Worm (Caenorhabditis elegans) whole organism, L4 larva: ENCODE measurements around the gene F42G2.2.

ENCODE experiments used
- F10B5.3 ChIP-seq: sonication (generic microtip); optimal IDR thresholded peaks from 2 replicates; lab custom pipeline; 2016; ENCODE audit warnings: mild to moderate bottlenecking, missing genetic modification characterization, missing compliant biosample characterization
- F26F4.8 ChIP-seq: fragments of 200-800 bp; sonication (Bioruptor generic); conservative IDR thresholded peaks from 2 replicates; pipeline ENCODE4 v1.3.6; 2022; ENCODE audit warnings: missing genetic modification characterization, missing compliant biosample characterization
- F37D6.2 ChIP-seq: sonication (generic microtip); optimal IDR thresholded peaks from 2 replicates; lab custom pipeline; 2016; ENCODE audit warnings: mild to moderate bottlenecking, missing genetic modification characterization, missing compliant biosample characterization
- F44E2.7 ChIP-seq: fragments of 200-800 bp; sonication (Bioruptor generic); IDR thresholded peaks from 2 replicates; pipeline ENCODE4 v2.1.2; 2022; ENCODE audit warnings: missing genetic modification characterization, missing compliant biosample characterization
- T20F7.1 ChIP-seq: fragments of 200-800 bp; sonication (Bioruptor generic); optimal IDR thresholded peaks from 2 replicates; lab custom pipeline; 2018; ENCODE audit warnings: mild to moderate bottlenecking, missing genetic modification characterization, missing compliant biosample characterization
- T26A8.4 ChIP-seq: fragments of 200-800 bp; sonication (Bioruptor generic); IDR thresholded peaks from 2 replicates; pipeline ENCODE4 v1.3.6; 2022; ENCODE audit warnings: missing genetic modification characterization, missing compliant biosample characterization
- Y105C5A.15 ChIP-seq: fragments of 200-800 bp; sonication (Bioruptor generic); IDR thresholded peaks from 2 replicates; pipeline ENCODE4 v1.3.6; 2022; ENCODE audit warnings: missing genetic modification characterization, missing compliant biosample characterization
- ZK337.2 ChIP-seq: fragments of 200-800 bp; sonication (Bioruptor generic); IDR thresholded peaks from 2 replicates; pipeline ENCODE4 v1.3.6; 2022; ENCODE audit warnings: missing genetic modification reagents, missing genetic modification characterization, missing compliant biosample characterization
- aha-1 ChIP-seq: fragments of 150-350 bp; peaks from one replicate; lab custom pipeline; 2014; ENCODE audit warnings: missing biosample characterization, missing genetic modification characterization
- ceh-28 ChIP-seq: fragments of 150-350 bp; optimal IDR thresholded peaks from 2 replicates; lab custom pipeline; 2014; ENCODE audit warnings: missing biosample characterization, missing genetic modification reagents, missing genetic modification characterization
- dmd-8 ChIP-seq: fragments of 200-800 bp; sonication (Bioruptor generic); IDR thresholded peaks from 2 replicates; pipeline ENCODE4 v1.3.6; 2022; ENCODE audit warnings: missing genetic modification characterization, missing compliant biosample characterization
- hlh-11 ChIP-seq: fragments of 200-800 bp; sonication (Bioruptor generic); optimal IDR thresholded peaks from 2 replicates; lab custom pipeline; 2018; ENCODE audit warnings: mild to moderate bottlenecking, missing genetic modification characterization, missing compliant biosample characterization
- hlh-30 ChIP-seq: sonication (generic microtip); optimal IDR thresholded peaks from 2 replicates; lab custom pipeline; 2017; ENCODE audit warnings: antibody characterized with exemption, mild to moderate bottlenecking, missing genetic modification characterization, missing compliant biosample characterization; ENCODE audit not compliant: insufficient read depth
- lin-15B ChIP-seq: fragments of 150-350 bp; sonication (generic microtip); optimal IDR thresholded peaks from 3 replicates; lab custom pipeline; 2014; ENCODE audit warnings: missing biosample characterization, missing genetic modification characterization
- lin-29 ChIP-seq: fragments of 200-800 bp; sonication (Bioruptor generic); IDR thresholded peaks from 2 replicates; pipeline ENCODE4 v1.3.6; 2022; ENCODE audit warnings: missing genetic modification reagents, missing genetic modification characterization, missing compliant biosample characterization
- lin-38 ChIP-seq: fragments of 200-800 bp; sonication (Bioruptor generic); IDR thresholded peaks from 2 replicates; pipeline ENCODE4 v1.3.6; 2022; ENCODE audit warnings: missing genetic modification reagents, missing genetic modification characterization, missing compliant biosample characterization
- madf-5 ChIP-seq, 2 experiments: fragments of 200-800 bp; sonication (Bioruptor generic); IDR thresholded peaks; 2 replicates each; pipeline ENCODE4 v1.3.6; 2022; ENCODE audit warnings: missing compliant biosample characterization in 2 of 2, missing genetic modification characterization in 2 of 2
- mdl-1 ChIP-seq, 2 experiments: fragments of 150-350 bp in 1 of 2; sonication (generic microtip) in 1 of 2; optimal IDR thresholded peaks; 2 replicates each; lab custom pipeline; 2014 to 2017; ENCODE audit warnings: missing biosample characterization in 2 of 2, missing genetic modification characterization in 2 of 2
- mep-1 ChIP-seq: fragments of 150-350 bp; sonication (generic microtip); optimal IDR thresholded peaks from 3 replicates; lab custom pipeline; 2014; ENCODE audit warnings: missing biosample characterization, missing genetic modification characterization
- mxl-2 ChIP-seq: fragments of 200-800 bp; sonication (Bioruptor generic); conservative IDR thresholded peaks from 2 replicates; pipeline ENCODE4 v1.3.6; 2022; ENCODE audit warnings: missing genetic modification reagents, missing genetic modification characterization, missing compliant biosample characterization
- nhr-111 ChIP-seq: fragments of 200-800 bp; sonication (Bioruptor generic); optimal IDR thresholded peaks from 2 replicates; lab custom pipeline; 2018; ENCODE audit warnings: mild to moderate bottlenecking, missing genetic modification characterization, missing compliant biosample characterization
- nhr-28 ChIP-seq: fragments of 150-350 bp; optimal IDR thresholded peaks from 2 replicates; lab custom pipeline; 2014; ENCODE audit warnings: missing biosample characterization, missing genetic modification characterization
- nhr-42 ChIP-seq: fragments of 200-800 bp; sonication (Bioruptor generic); IDR thresholded peaks from 2 replicates; pipeline ENCODE4 v1.3.6; 2022; ENCODE audit warnings: missing genetic modification characterization, missing compliant biosample characterization
- nhr-77 ChIP-seq: fragments of 150-350 bp; optimal IDR thresholded peaks from 2 replicates; lab custom pipeline; 2014; ENCODE audit warnings: missing biosample characterization, missing genetic modification characterization
- pqm-1 ChIP-seq: sonication (generic microtip); optimal IDR thresholded peaks from 2 replicates; lab custom pipeline; 2017; ENCODE audit warnings: missing biosample characterization, missing genetic modification characterization
- saeg-2 ChIP-seq: fragments of 200-800 bp; sonication (Bioruptor generic); IDR thresholded peaks from 2 replicates; pipeline ENCODE4 v1.3.6; 2022; ENCODE audit warnings: missing genetic modification reagents, missing genetic modification characterization, missing compliant biosample characterization
- set-16 ChIP-seq: fragments of 200-800 bp; sonication (Bioruptor generic); IDR thresholded peaks from 2 replicates; pipeline ENCODE4 v1.3.6; 2022; ENCODE audit warnings: missing genetic modification reagents, missing genetic modification characterization, missing compliant biosample characterization
- tra-1 ChIP-seq: fragments of 200-800 bp; sonication (Bioruptor generic); IDR thresholded peaks from 2 replicates; pipeline ENCODE4 v1.3.6; 2022; ENCODE audit warnings: missing genetic modification reagents, missing genetic modification characterization, missing compliant biosample characterization
- unc-62 ChIP-seq, 3 experiments: fragments of 150-350 bp in 1 of 3; sonication (generic microtip); optimal IDR thresholded peaks in 2 of 3; peaks in 1 of 3; 1 replicate in 1 of 3; 2 replicates in 2 of 3; lab custom pipeline; 2014 to 2017; ENCODE audit warnings: missing biosample characterization in 3 of 3, missing genetic modification characterization in 3 of 3, missing genetic modification reagents in 3 of 3, missing genotype in 1 of 3
- zip-11 ChIP-seq: fragments of 200-800 bp; sonication (Bioruptor generic); IDR thresholded peaks from 2 replicates; pipeline ENCODE4 v1.3.6; 2022; ENCODE audit warnings: missing genetic modification characterization, missing compliant biosample characterization
- zip-2 ChIP-seq: fragments of 150-350 bp; optimal IDR thresholded peaks from 2 replicates; lab custom pipeline; 2014; ENCODE audit warnings: missing biosample characterization, missing genetic modification characterization

F42G2.2 gene

ce11 chrII:2393821-2394220 is 28.2 kb upstream of the F42G2.2 start, which contains the start of gene F16G10.11:
TSS of gene F16G10.11 (minus strand) at chrII:2393921.
- TF ChIP-seq lin-15B (tag; lab: Kevin White, UChicago): no peak
- TF ChIP-seq mdl-1 (tag; optimal IDR thresholded peaks at IDR 0.05; lab: Kevin White, UChicago): no peak
- no peak for TF ChIP-seq mep-1 (tag; lab: Kevin White, UChicago)
- no peak for TF ChIP-seq zip-11
- no peak for TF ChIP-seq T20F7.1 (GFP tag; lab: Kevin White, UChicago)
- no peak for TF ChIP-seq tra-1 (GFP tag; lab: Robert Waterston, UW)
- no peak for TF ChIP-seq hlh-30 (tag; lab: Kevin White, UChicago)
- no peak for TF ChIP-seq T26A8.4 (GFP tag; lab: Robert Waterston, UW)
- no peak for TF ChIP-seq F44E2.7 (GFP tag; lab: Robert Waterston, UW)
- no peak for TF ChIP-seq lin-29 (GFP tag; lab: Robert Waterston, UW)

ce11 chrII:2395864-2396263 is 26.1 kb upstream of the F42G2.2 start, which contains the start of gene F16G10.13:
TSS of gene F16G10.13 (minus strand) at chrII:2395964.
- TF ChIP-seq set-16 (GFP tag; lab: Robert Waterston, UW) (no peak), F26F4.8 (GFP tag; lab: Robert Waterston, UW) (no peak)

ce11 chrII:2398884-2399283 is 23.1 kb upstream of the F42G2.2 start, which contains the start of gene F16G10.14:
TSS of gene F16G10.14 (minus strand) at chrII:2398984.
- TF ChIP-seq ZK337.2 (no peak), zip-2 (tag; lab: Kevin White, UChicago) (no peak), nhr-111 (GFP tag; lab: Kevin White, UChicago) (no peak), F37D6.2 (no peak), hlh-11 (no peak), lin-38 (GFP tag; lab: Robert Waterston, UW) (no peak), Y105C5A.15 (GFP tag; lab: Robert Waterston, UW) (no peak), pqm-1 (no peak), T26A8.4 (GFP tag; lab: Robert Waterston, UW) (no peak), dmd-8 (no peak), mxl-2 (GFP tag; lab: Robert Waterston, UW) (no peak), ceh-28 (tag; lab: Kevin White, UChicago) (no peak), nhr-28 (tag; lab: Kevin White, UChicago) (no peak)

ce11 chrII:2399810-2400209 is 22.2 kb upstream of the F42G2.2 start:
- TF ChIP-seq aha-1 (tag; lab: Kevin White, UChicago): peak; percentile 43
- peak; percentile 95 for TF ChIP-seq nhr-28 (tag; lab: Kevin White, UChicago)
- no peak for TF ChIP-seq nhr-42

- TF ChIP-seq mxl-2 (GFP tag; lab: Robert Waterston, UW) (no peak), nhr-77 (tag; lab: Kevin White, UChicago) (no peak), unc-62 (GFP tag; optimal IDR thresholded peaks at IDR 0.05 in 1 of 2; lab: Kevin White, UChicago) (peak in 1 of 2 experiments; percentile 52), unc-62 (tag; optimal IDR thresholded peaks at IDR 0.05; lab: Kevin White, UChicago) (no peak)
- TF ChIP-seq, all 104 proteins: peak for 1
Observed at ce11 chrII:2403984-2404383, 18.0 kb upstream of the F42G2.2 start, which contains the start of gene F16G10.1. TSS of gene F16G10.1 (plus strand) at chrII:2404284.

ce11 chrII:2411093-2411492 is 10.9 kb upstream of the F42G2.2 start:
- TF ChIP-seq madf-5 (GFP tag; IDR thresholded peaks at IDR 0.05; lab: Robert Waterston, UW) (0 out of 4 replicates have a peak, but pooled peaks of 1 of the 2 experiments have one; percentile 22), F10B5.3 (no peak), saeg-2 (GFP tag; lab: Robert Waterston, UW) (no peak), aha-1 (tag; lab: Kevin White, UChicago) (peak; percentile 82), set-16 (GFP tag; lab: Robert Waterston, UW) (peak; percentile 56; the same call in 1 of the 2 replicates), zip-11 (no peak)
